Worm (Caenorhabditis elegans) whole organism, L4 larva: ENCODE results near the gene T16G12.1.

ENCODE experiments used
- aly-2 ChIP-seq: sonication (generic microtip); optimal IDR thresholded peaks from 2 replicates; lab custom pipeline; 2018; ENCODE audit warnings: missing biosample characterization, missing genetic modification characterization
- ceh-82 ChIP-seq: sonication (generic microtip); optimal IDR thresholded peaks from 2 replicates; lab custom pipeline; 2017; ENCODE audit warnings: missing biosample characterization, missing genetic modification characterization
- hmg-1.1 ChIP-seq: fragments of 200-800 bp; sonication (Bioruptor generic); IDR thresholded peaks from 2 replicates; pipeline ENCODE4 v1.3.6; 2022; ENCODE audit warnings: missing genetic modification reagents, missing genetic modification characterization, missing compliant biosample characterization
- skn-1 ChIP-seq: fragments of 150-350 bp; optimal IDR thresholded peaks from 2 replicates; lab custom pipeline; 2014; ENCODE audit warnings: missing biosample characterization, missing genetic modification characterization
- unc-39 ChIP-seq: sonication (generic microtip); optimal IDR thresholded peaks from 2 replicates; lab custom pipeline; 2017; ENCODE audit warnings: missing biosample characterization, missing genetic modification characterization

ce11 chrIII:10076042-10076441, 26.4 kb upstream of the T16G12.1 start:
- TF ChIP-seq skn-1 (no peak), ceh-82 (tag; lab: Kevin White, UChicago) (no peak), hmg-1.1 (GFP tag; lab: Robert Waterston, UW) (no peak), aly-2 (tag; lab: Kevin White, UChicago) (no peak), unc-39 (tag; lab: Kevin White, UChicago) (no peak)
